Worm (Caenorhabditis elegans): ENCODE results near the gene C05D9.4.
A peak's percentile ranks its signal among the peaks of the same experiment; 100 is the strongest.

C05D9.4 gene

DNA sequence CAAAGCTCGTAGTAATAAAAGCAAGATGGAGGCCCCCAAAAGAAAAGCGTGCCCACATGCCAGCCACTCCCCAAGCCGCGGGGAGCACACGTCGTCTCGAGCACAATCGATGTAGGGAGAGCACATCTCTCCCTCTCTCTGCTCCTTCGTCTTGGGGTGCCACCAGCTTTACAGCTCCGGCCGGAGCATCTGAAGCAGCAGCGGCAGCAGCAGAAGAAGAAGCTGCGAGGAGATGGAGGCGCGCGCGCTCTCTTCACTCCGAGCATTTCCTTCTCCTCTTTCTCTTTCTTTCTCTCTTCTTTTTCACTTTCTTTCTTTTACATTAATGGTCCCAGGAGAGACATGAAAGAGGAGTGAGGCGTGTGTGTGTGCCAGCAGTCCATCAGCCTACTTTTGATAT is 43.8 kb upstream of the C05D9.4 start (continued):
- TF ChIP-seq nhr-48 (tag; optimal IDR thresholded peaks at IDR 0.05) (peak; percentile 9), R02D3.7 (tag; optimal IDR thresholded peaks at IDR 0.05) (no peak), rbr-2 (tag; optimal IDR thresholded peaks at IDR 0.05) (peak; percentile 83), lin-29 (GFP tag; IDR thresholded peaks at IDR 0.05) (no peak), nhr-237 (tag; optimal IDR thresholded peaks at IDR 0.05) (no peak), php-3 (GFP tag; IDR thresholded peaks at IDR 0.05) (no peak), nhr-77 (tag; optimal IDR thresholded peaks at IDR 0.05) (no peak), daf-19 (GFP tag; conservative IDR thresholded peaks at IDR 0.05) (no peak), cey-2 (tag; optimal IDR thresholded peaks at IDR 0.05; ENCODE audit: borderline replicate concordance, insufficient read depth) (no peak), dmd-8 (GFP tag; IDR thresholded peaks at IDR 0.05) (no peak), lin-39 (tag; optimal IDR thresholded peaks at IDR 0.05) (peak; percentile 23), nhr-41 (GFP tag; IDR thresholded peaks at IDR 0.05) (no peak), ztf-7 (tag; optimal IDR thresholded peaks at IDR 0.05) (no peak), lim-7 (GFP tag; IDR thresholded peaks at IDR 0.05) (no peak), Y48G9A.11 (GFP tag; IDR thresholded peaks at IDR 0.05) (no peak), ceh-28 (tag; optimal IDR thresholded peaks at IDR 0.05) (no peak), ctbp-1 (GFP tag; IDR thresholded peaks at IDR 0.05) (peak; percentile 79), skn-1 (tag; optimal IDR thresholded peaks at IDR 0.05) (no peak), nhr-28 (tag; optimal IDR thresholded peaks at IDR 0.05) (no peak), pha-4 (GFP tag; IDR thresholded peaks at IDR 0.05) (no peak; the same call in 1 of the 2 replicates), pha-4 (tag; optimal IDR thresholded peaks at IDR 0.05) (no peak), attf-4 (tag; optimal IDR thresholded peaks at IDR 0.05) (no peak), zip-2 (tag; optimal IDR thresholded peaks at IDR 0.05) (no peak), nhr-42 (GFP tag; IDR thresholded peaks at IDR 0.05) (no peak), aly-2 (tag; optimal IDR thresholded peaks at IDR 0.05) (no peak), ceh-20 (GFP tag; IDR thresholded peaks at IDR 0.05) (no peak), vab-7 (GFP tag; IDR thresholded peaks at IDR 0.05) (no peak), T26A8.4 (GFP tag; IDR thresholded peaks at IDR 0.05) (no peak), lin-13 (GFP tag; optimal IDR thresholded peaks at IDR 0.05) (no peak), daf-16 (GFP tag; optimal IDR thresholded peaks at IDR 0.05) (no peak), daf-16 (tag; optimal IDR thresholded peaks at IDR 0.05) (no peak), mdl-1 (tag; optimal IDR thresholded peaks at IDR 0.05) (peak in 1 of 2 experiments; percentile 70), nhr-25 (tag; optimal IDR thresholded peaks at IDR 0.05; ENCODE audit: borderline replicate concordance, insufficient read depth) (no peak), Y105C5A.15 (GFP tag; IDR thresholded peaks at IDR 0.05) (no peak), F44E2.7 (GFP tag; IDR thresholded peaks at IDR 0.05) (no peak), set-16 (GFP tag; IDR thresholded peaks at IDR 0.05) (peak; percentile 99), nhr-102 (tag; optimal IDR thresholded peaks at IDR 0.05) (no peak), ceh-62 (tag; optimal IDR thresholded peaks at IDR 0.05) (no peak), arid-1 (GFP tag; conservative IDR thresholded peaks at IDR 0.05) (no peak), Y5F2A.4 (GFP tag; optimal IDR thresholded peaks at IDR 0.05) (no peak), lin-15B (tag; optimal IDR thresholded peaks at IDR 0.05) (no peak), egl-43 (GFP tag; IDR thresholded peaks at IDR 0.05) (no peak), ZK337.2 (GFP tag; IDR thresholded peaks at IDR 0.05) (no peak), madf-9 (GFP tag; conservative IDR thresholded peaks at IDR 0.05) (no peak), snpc-1.2 (GFP tag; IDR thresholded peaks at IDR 0.05) (no peak), tra-1 (GFP tag; IDR thresholded peaks at IDR 0.05) (0 out of 2 replicates have a peak, but pooled peaks have one; percentile 7), ceh-44 (GFP tag; IDR thresholded peaks at IDR 0.05) (no peak), ztf-11 (tag; optimal IDR thresholded peaks at IDR 0.05) (no peak), Y75B8A.6 (GFP tag; IDR thresholded peaks at IDR 0.05) (no peak), spr-3 (GFP tag; optimal IDR thresholded peaks at IDR 0.05) (no peak)

Measured in whole organism, L4 larva.